Worm (Caenorhabditis elegans): Measurements from ENCODE around the gene T13F3.4.

DNA sequence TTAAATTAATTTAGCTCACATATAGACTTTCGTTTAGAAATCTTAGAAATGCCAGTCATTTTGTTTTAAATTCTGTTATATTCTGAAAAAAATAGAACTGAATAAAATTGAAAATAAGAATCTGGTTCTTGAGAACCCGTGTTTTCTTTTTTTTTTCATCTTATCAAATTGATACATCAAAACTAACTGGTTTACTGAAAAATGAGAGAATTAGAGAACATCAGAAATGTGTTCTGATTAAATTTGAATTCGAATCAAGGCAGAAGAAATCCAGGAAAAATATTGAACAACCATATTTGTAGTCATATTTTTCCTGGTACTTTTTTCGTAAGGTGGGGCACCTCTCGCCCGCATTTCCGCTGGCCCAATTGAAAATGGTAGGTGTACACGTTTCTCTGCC, 47.9 kb downstream of the T13F3.4 start, which contains the start of gene F11A5.15:
- TF ChIP-seq jun-1 (tag; optimal IDR thresholded peaks at IDR 0.05): no peak
- TF ChIP-seq efl-3 (GFP tag; optimal IDR thresholded peaks at IDR 0.05): no peak
- no peak for TF ChIP-seq ztf-4 (tag; optimal IDR thresholded peaks at IDR 0.05)
- TF ChIP-seq lin-13 (GFP tag; optimal IDR thresholded peaks at IDR 0.05): no peak
- no peak for TF ChIP-seq tbx-2 (tag; optimal IDR thresholded peaks at IDR 0.05)
- no peak for TF ChIP-seq hlh-4 (tag; optimal IDR thresholded peaks at IDR 0.05)
- no peak for TF ChIP-seq grh-1 (GFP tag; IDR thresholded peaks at IDR 0.05)
